Fruit fly (Drosophila melanogaster): ENCODE measurements around the gene CG7565.

- TF ChIP-seq Dll (optimal IDR thresholded peaks at IDR 0.05) (no peak), psq (optimal IDR thresholded peaks at IDR 0.05) (no peak), usp (GFP tag; optimal IDR thresholded peaks at IDR 0.05) (no peak), EcR (GFP tag; optimal IDR thresholded peaks at IDR 0.05) (no peak), pan (optimal IDR thresholded peaks at IDR 0.05) (no peak)
These were observed 14.4 kb downstream of the CG7565 start for dm6 chr3L:8077207-8077606.

All from whole organism.